Worm (Caenorhabditis elegans): Measurements from ENCODE around the gene ZK1127.5.

The ZK1127.5 gene

DNA sequence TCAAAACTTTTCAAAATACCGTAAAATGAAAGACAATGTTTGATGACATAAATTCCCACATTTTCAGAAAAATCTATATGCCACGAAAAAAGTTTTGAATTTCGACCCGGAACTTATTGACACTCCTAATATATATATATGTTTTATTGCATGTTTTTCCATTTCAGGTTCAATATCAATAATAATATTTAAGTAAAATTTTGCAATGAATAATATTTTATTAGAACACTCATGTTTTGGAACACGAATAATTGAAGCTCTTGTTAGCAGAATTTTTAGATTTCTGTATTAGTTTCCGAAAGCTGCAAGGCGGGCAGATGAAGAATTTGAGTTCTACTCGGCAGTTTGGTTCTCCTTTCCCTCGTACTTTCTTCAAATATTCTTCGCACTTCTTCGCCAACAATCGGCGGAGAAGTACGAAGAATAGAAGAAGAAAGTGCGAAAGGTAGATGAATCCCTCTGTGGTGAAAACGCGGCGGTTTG is 42.9 kb downstream of the ZK1127.5 start, which contains the start of gene T02G5.3:
TSS of gene T02G5.3 (plus strand) at position 51 of the 483 bp plus-strand sequence.
- TF ChIP-seq hmg-4 (GFP tag; optimal IDR thresholded peaks at IDR 0.05) = no peak
- 0 out of 2 replicates have a peak, but pooled peaks have one; percentile 18 for TF ChIP-seq sea-1 (GFP tag; conservative IDR thresholded peaks at IDR 0.05)
- no peak for TF ChIP-seq ceh-13 (GFP tag; optimal IDR thresholded peaks at IDR 0.05)
- peak; percentile 19 for TF ChIP-seq B0310.2 (tag; optimal IDR thresholded peaks at IDR 0.05)
- no peak for TF ChIP-seq F13C5.2 (tag; optimal IDR thresholded peaks at IDR 0.05)

DNA sequence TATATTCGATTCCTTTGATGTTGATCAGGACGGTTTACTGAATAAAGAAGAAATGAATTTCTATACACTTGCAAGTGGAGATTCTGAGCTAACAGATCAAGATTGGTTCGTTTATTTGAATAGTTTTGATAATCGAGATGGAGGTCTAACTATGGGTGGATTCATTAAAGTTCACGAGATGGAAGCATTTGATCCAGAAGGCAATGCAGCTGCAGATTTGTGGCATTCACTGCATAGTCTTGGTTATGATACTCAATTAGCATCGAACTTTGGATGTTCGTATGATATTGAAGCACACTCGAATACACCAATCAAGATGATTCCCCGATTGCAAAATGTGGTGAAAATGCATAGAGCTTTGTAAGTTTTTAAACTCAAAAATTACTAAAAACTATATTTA is 45.5 kb downstream of the ZK1127.5 start:
- TF ChIP-seq pes-1 (GFP tag; IDR thresholded peaks at IDR 0.05) (no peak), tbx-11 (GFP tag; IDR thresholded peaks at IDR 0.05) (no peak), ceh-13 (GFP tag; optimal IDR thresholded peaks at IDR 0.05) (no peak), B0310.2 (tag; optimal IDR thresholded peaks at IDR 0.05) (no peak), ceh-36 (tag; optimal IDR thresholded peaks at IDR 0.05) (no peak), hnd-1 (tag; optimal IDR thresholded peaks at IDR 0.05) (no peak), tra-4 (tag; optimal IDR thresholded peaks at IDR 0.05) (no peak), ama-1 (optimal IDR thresholded peaks at IDR 0.05) (no peak), tbx-37 (GFP tag; conservative IDR thresholded peaks at IDR 0.05) (no peak), flt-1 (GFP tag; IDR thresholded peaks at IDR 0.05) (no peak), hmbx-1 (tag; optimal IDR thresholded peaks at IDR 0.05) (no peak)

DNA sequence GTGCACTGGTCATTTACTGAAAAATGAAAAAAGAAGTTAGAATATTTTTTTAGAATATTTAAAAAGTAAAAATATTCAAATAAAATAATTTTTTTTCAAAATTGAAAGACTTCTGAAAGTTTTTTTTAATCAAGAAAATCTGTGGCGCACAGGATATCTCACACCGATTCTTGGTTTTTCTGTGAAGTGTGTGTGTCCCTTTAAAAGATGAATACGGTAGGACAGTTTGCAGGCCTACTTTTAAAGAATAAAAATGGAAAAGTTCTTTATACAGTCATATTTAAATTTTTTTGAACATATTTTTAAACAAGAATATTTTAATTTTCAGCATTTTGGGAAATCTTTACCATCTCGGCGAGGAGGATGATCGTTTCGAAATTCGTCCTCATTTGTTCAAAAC is 48.1 kb downstream of the ZK1127.5 start, which contains the start of gene mct-5:
TSS of gene mct-5 (minus strand) at position 16 of the 400 bp plus-strand sequence.
- TF ChIP-seq F13C5.2 (tag; optimal IDR thresholded peaks at IDR 0.05) (no peak), tbx-37 (GFP tag; conservative IDR thresholded peaks at IDR 0.05) (no peak), scrt-1 (GFP tag; IDR thresholded peaks at IDR 0.05) (no peak), flt-1 (GFP tag; IDR thresholded peaks at IDR 0.05) (no peak), hnd-1 (tag; optimal IDR thresholded peaks at IDR 0.05) (no peak), ceh-13 (GFP tag; optimal IDR thresholded peaks at IDR 0.05) (no peak), aly-1 (tag; optimal IDR thresholded peaks at IDR 0.05) (no peak), ets-7 (tag; optimal IDR thresholded peaks at IDR 0.05) (no peak), B0310.2 (tag; optimal IDR thresholded peaks at IDR 0.05) (no peak), hmg-4 (GFP tag; optimal IDR thresholded peaks at IDR 0.05) (no peak)

DNA sequence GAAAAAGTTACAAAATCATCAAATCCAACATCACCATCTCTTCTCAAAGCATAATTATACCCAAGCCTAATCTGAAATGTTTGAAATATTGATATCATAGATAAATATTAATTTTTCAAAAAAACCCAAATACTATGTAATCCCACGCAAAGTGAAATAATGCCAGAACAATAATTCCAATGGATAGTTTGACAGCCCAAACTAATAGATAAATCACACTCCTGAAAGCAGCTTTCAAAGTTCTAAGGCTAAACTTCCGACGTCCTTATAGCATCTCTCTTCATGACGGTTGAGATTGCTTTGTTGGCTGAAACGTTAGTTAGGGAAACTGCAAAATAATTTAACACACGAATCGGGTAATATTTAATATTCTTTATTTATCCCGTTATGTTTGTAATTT is 48.8 kb downstream of the ZK1127.5 start:
- TF ChIP-seq ama-1 (optimal IDR thresholded peaks at IDR 0.05) (no peak), ets-7 (tag; optimal IDR thresholded peaks at IDR 0.05) (no peak), sea-1 (GFP tag; conservative IDR thresholded peaks at IDR 0.05) (no peak), hnd-1 (tag; optimal IDR thresholded peaks at IDR 0.05) (no peak), ceh-36 (tag; optimal IDR thresholded peaks at IDR 0.05) (no peak), scrt-1 (GFP tag; IDR thresholded peaks at IDR 0.05) (no peak), pes-1 (GFP tag; IDR thresholded peaks at IDR 0.05) (no peak), tra-4 (tag; optimal IDR thresholded peaks at IDR 0.05) (no peak), hmbx-1 (tag; optimal IDR thresholded peaks at IDR 0.05) (no peak), tbx-11 (GFP tag; IDR thresholded peaks at IDR 0.05) (no peak), tbx-37 (GFP tag; conservative IDR thresholded peaks at IDR 0.05) (no peak), ceh-13 (GFP tag; optimal IDR thresholded peaks at IDR 0.05) (no peak), B0310.2 (tag; optimal IDR thresholded peaks at IDR 0.05) (no peak), flt-1 (GFP tag; IDR thresholded peaks at IDR 0.05) (no peak), hmg-4 (GFP tag; optimal IDR thresholded peaks at IDR 0.05) (no peak), F13C5.2 (tag; optimal IDR thresholded peaks at IDR 0.05) (no peak)

DNA sequence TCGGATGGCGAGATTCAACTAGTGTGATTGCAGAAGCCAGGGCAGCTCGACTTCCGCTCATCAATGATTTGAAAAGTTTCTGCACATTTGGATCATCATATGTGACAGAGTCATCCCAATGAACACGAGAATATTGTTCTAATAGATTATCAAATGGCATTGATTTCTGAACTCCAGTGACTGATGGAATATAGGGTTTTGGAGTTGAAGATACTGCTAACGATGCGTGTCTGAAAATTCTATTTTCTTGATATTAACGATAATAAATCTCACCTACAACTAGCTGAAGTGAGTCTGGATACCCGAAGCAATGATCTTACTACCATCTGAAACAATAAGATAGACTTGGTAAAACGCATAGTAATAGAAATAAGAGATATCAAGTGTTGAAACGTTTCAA is 50.4 kb downstream of the ZK1127.5 start, which contains the start of gene mmaa-1:
TSS of gene mmaa-1 (minus strand) at position 328 of the 400 bp plus-strand sequence.
- TF ChIP-seq tra-4 (tag; optimal IDR thresholded peaks at IDR 0.05) (no peak), F13C5.2 (tag; optimal IDR thresholded peaks at IDR 0.05) (no peak), sea-1 (GFP tag; conservative IDR thresholded peaks at IDR 0.05) (no peak), hmg-4 (GFP tag; optimal IDR thresholded peaks at IDR 0.05) (no peak), pes-1 (GFP tag; IDR thresholded peaks at IDR 0.05) (no peak), hnd-1 (tag; optimal IDR thresholded peaks at IDR 0.05) (no peak), aly-1 (tag; optimal IDR thresholded peaks at IDR 0.05) (no peak), scrt-1 (GFP tag; IDR thresholded peaks at IDR 0.05) (no peak), tbx-37 (GFP tag; conservative IDR thresholded peaks at IDR 0.05) (no peak), ceh-36 (tag; optimal IDR thresholded peaks at IDR 0.05) (no peak), flt-1 (GFP tag; IDR thresholded peaks at IDR 0.05) (no peak), hmbx-1 (tag; optimal IDR thresholded peaks at IDR 0.05) (no peak), ceh-13 (GFP tag; optimal IDR thresholded peaks at IDR 0.05) (no peak)

Data from whole organism, early embryonic.